1 fruit fly cellular context compared by ENCODE assay signal in genomic region chrX:17709546-17710272, dm6.
A peak's percentile ranks its signal among the peaks of the same experiment; 100 is the strongest.
TF ChIP-seq lines count a peak whose summit lies in the region.

Gene CG8173, minus strand, starts transcription at chrX:17709653.
Gene raskol, plus strand, starts transcription at chrX:17710144.

TF ChIP-seq in whole organism, embryonic, 481 proteins besides CTCF, POLR2A, EP300 and RAD21 (continued from another document):
- TF ChIP-seq Hmr (GFP tag; optimal IDR thresholded peaks at IDR 0.05; lab: Kevin White, UChicago) (peak; percentile 48), corto (GFP tag; optimal IDR thresholded peaks at IDR 0.05; lab: Kevin White, UChicago) (no peak), BEAF-32 (GFP tag; optimal IDR thresholded peaks at IDR 0.05; lab: Kevin White, UChicago) (peak; percentile 59), CG12236 (GFP tag; optimal IDR thresholded peaks at IDR 0.05; lab: Kevin White, UChicago) (no peak), Eip74EF (GFP tag; optimal IDR thresholded peaks at IDR 0.05; lab: Kevin White, UChicago) (no peak), hbn (GFP tag; IDR thresholded peaks at IDR 0.05; lab: Robert Waterston, UW; ENCODE audit: partially characterized antibody) (no peak), CG15696 (tag; optimal IDR thresholded peaks at IDR 0.05; lab: Kevin White, UChicago) (no peak), pho (GFP tag; optimal IDR thresholded peaks at IDR 0.05; lab: Kevin White, UChicago) (no peak), CG1233 (GFP tag; optimal IDR thresholded peaks at IDR 0.05; lab: Kevin White, UChicago) (no peak), insv (GFP tag; optimal IDR thresholded peaks at IDR 0.05; lab: Kevin White, UChicago) (peak in 1 of 2 experiments; percentile 35), lilli (GFP tag; optimal IDR thresholded peaks at IDR 0.05; lab: Kevin White, UChicago) (peak; percentile 28), gfzf (GFP tag; optimal IDR thresholded peaks at IDR 0.05; lab: Kevin White, UChicago) (peak; percentile 90), CG32767 (GFP tag; IDR thresholded peaks at IDR 0.05; lab: Robert Waterston, UW) (no peak), fd96Cb (tag; optimal IDR thresholded peaks at IDR 0.05; lab: Kevin White, UChicago) (no peak), crol (GFP tag; IDR thresholded peaks at IDR 0.05; lab: Robert Waterston, UW) (peak; percentile 62), CG13424 (tag; optimal IDR thresholded peaks at IDR 0.05; lab: Kevin White, UChicago) (no peak), Blimp-1 (GFP tag; optimal IDR thresholded peaks at IDR 0.05; lab: Kevin White, UChicago) (no peak), danr (GFP tag; IDR thresholded peaks at IDR 0.05; lab: Robert Waterston, UW) (no peak), MTF-1 (GFP tag; optimal IDR thresholded peaks at IDR 0.05; lab: Kevin White, UChicago; ENCODE audit: borderline replicate concordance) (peak; percentile 21), Lim3 (GFP tag; IDR thresholded peaks at IDR 0.05; lab: Robert Waterston, UW) (no peak), dan (GFP tag; IDR thresholded peaks at IDR 0.05; lab: Robert Waterston, UW) (no peak), E2f1 (GFP tag; IDR thresholded peaks at IDR 0.05; lab: Robert Waterston, UW) (peak; percentile 51; the same call in 1 of the 2 replicates), aop (GFP tag; IDR thresholded peaks at IDR 0.05; lab: Robert Waterston, UW) (no peak), CG11247 (GFP tag; IDR thresholded peaks at IDR 0.05; lab: Robert Waterston, UW) (no peak), Sox100B (GFP tag; optimal IDR thresholded peaks at IDR 0.05; lab: Kevin White, UChicago) (no peak), CG12659 (GFP tag; optimal IDR thresholded peaks at IDR 0.05; lab: Kevin White, UChicago) (peak; percentile 10), nmo (GFP tag; optimal IDR thresholded peaks at IDR 0.05; lab: Kevin White, UChicago) (peak; percentile 13), HmgZ (tag; optimal IDR thresholded peaks at IDR 0.05; lab: Kevin White, UChicago) (peak; percentile 63), Doc3 (GFP tag; IDR thresholded peaks at IDR 0.05; lab: Robert Waterston, UW; ENCODE audit: partially characterized antibody) (no peak), CG6791 (GFP tag; IDR thresholded peaks at IDR 0.05; lab: Robert Waterston, UW; ENCODE audit: partially characterized antibody) (no peak), Med (GFP tag; lab: Kevin White, UChicago) (peak; percentile 89), H15 (GFP tag; IDR thresholded peaks at IDR 0.05; lab: Robert Waterston, UW) (no peak), CG4617 (GFP tag; optimal IDR thresholded peaks at IDR 0.05; lab: Kevin White, UChicago; ENCODE audit: borderline replicate concordance) (no peak), caup (GFP tag; optimal IDR thresholded peaks at IDR 0.05; lab: Kevin White, UChicago; ENCODE audit: severe bottlenecking) (peak; percentile 14), ap (GFP tag; IDR thresholded peaks at IDR 0.05; lab: Robert Waterston, UW) (no peak), Lhr (GFP tag; optimal IDR thresholded peaks at IDR 0.05; lab: Kevin White, UChicago) (peak; percentile 74), unc-4 (GFP tag; IDR thresholded peaks at IDR 0.05; lab: Robert Waterston, UW; ENCODE audit: partially characterized antibody) (peak; percentile 28; the same call in 1 of the 2 replicates)
TF ChIP-seq in whole organism, embryonic: peak in this region for 105.
